Worm (Caenorhabditis elegans): ENCODE measurements around the gene mbl-1.

The mbl-1 gene

DNA sequence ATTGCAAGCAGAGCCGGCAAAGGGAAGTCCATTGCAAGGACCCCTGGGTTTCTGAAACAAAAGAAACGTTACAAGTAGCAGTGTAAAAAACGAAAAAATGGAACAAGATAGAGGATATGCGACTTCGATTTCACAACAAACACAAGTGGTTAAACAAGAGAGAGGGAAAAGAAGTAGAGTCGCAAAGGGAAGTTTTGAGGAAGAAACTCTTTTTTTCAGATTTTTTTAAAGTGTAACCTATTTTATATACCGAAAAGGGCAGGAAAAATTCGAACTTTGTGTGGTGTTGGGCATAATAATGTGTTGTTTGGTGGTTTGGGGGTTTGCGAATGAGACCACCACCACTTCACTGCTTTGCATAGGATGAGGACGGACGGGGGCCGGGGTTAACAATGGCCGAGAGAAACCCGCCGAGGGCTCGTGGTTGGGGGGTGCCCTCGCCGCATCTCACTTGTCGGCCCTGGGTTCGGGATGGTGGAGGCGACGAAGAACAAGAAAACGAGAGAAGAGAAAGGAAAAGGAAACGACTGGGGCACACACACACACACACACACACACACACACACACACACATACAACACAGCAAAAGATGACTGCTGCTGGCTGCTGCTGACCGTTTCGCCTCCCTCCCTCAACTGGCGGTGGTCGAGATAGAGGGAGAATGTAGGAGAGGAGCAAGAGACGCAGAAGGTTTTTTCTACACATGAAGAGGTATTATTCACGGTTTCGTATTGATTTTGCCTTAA lies 51.9 kb downstream of the mbl-1 start, which contains the start of gene ptrn-1 (continued):
- TF ChIP-seq ztf-11 (tag; optimal IDR thresholded peaks at IDR 0.05) (peak in 1 of 2 experiments; percentile 17), snpc-4 (tag; optimal IDR thresholded peaks at IDR 0.05) (peak; percentile 35), mab-9 (GFP tag; IDR thresholded peaks at IDR 0.05) (no peak), lin-39 (tag; optimal IDR thresholded peaks at IDR 0.05) (no peak), dsc-1 (tag; optimal IDR thresholded peaks at IDR 0.05) (peak; percentile 31), lsy-2 (tag; optimal IDR thresholded peaks at IDR 0.05) (peak; percentile 49 to 70), fkh-4 (tag; optimal IDR thresholded peaks at IDR 0.05; ENCODE audit: borderline replicate concordance) (no peak), irx-1 (tag; optimal IDR thresholded peaks at IDR 0.05) (peak; percentile 22), nhr-76 (tag; optimal IDR thresholded peaks at IDR 0.05) (no peak), sup-37 (GFP tag; optimal IDR thresholded peaks at IDR 0.05) (no peak), alr-1 (tag; optimal IDR thresholded peaks at IDR 0.05; ENCODE audit: borderline replicate concordance) (no peak), pag-3 (tag; optimal IDR thresholded peaks at IDR 0.05; ENCODE audit: borderline replicate concordance, insufficient read depth) (peak; percentile 9), hlh-4 (tag; optimal IDR thresholded peaks at IDR 0.05) (no peak), efl-3 (GFP tag; optimal IDR thresholded peaks at IDR 0.05) (no peak), aly-2 (tag; optimal IDR thresholded peaks at IDR 0.05) (no peak), vab-15 (tag; optimal IDR thresholded peaks at IDR 0.05) (no peak), unc-62 (GFP tag; optimal IDR thresholded peaks at IDR 0.05) (no peak), sox-4 (tag; optimal IDR thresholded peaks at IDR 0.05) (no peak), F16B12.6 (tag; optimal IDR thresholded peaks at IDR 0.05) (no peak), ama-1 (optimal IDR thresholded peaks at IDR 0.05) (no peak), skn-1 (tag; optimal IDR thresholded peaks at IDR 0.05) (peak; percentile 33), pqm-1 (tag; optimal IDR thresholded peaks at IDR 0.05) (no peak), lin-35 (GFP tag; optimal IDR thresholded peaks at IDR 0.05) (peak; percentile 47 to 58), lin-13 (GFP tag; optimal IDR thresholded peaks at IDR 0.05) (peak; percentile 54), nhr-47 (tag; optimal IDR thresholded peaks at IDR 0.05) (peak; percentile 56), nhr-28 (tag; optimal IDR thresholded peaks at IDR 0.05) (no peak), mef-2 (tag; optimal IDR thresholded peaks at IDR 0.05) (peak; percentile 28), ceh-88 (GFP tag; IDR thresholded peaks at IDR 0.05) (no peak), unc-130 (tag; optimal IDR thresholded peaks at IDR 0.05) (peak; percentile 56), tbx-2 (tag; optimal IDR thresholded peaks at IDR 0.05) (peak; percentile 52), Y116A8C.19 (tag; optimal IDR thresholded peaks at IDR 0.05; ENCODE audit: borderline replicate concordance) (no peak), egl-13 (tag; optimal IDR thresholded peaks at IDR 0.05) (peak; percentile 20), ceh-82 (tag; optimal IDR thresholded peaks at IDR 0.05) (peak; percentile 22 to 62 (median 47))

DNA sequence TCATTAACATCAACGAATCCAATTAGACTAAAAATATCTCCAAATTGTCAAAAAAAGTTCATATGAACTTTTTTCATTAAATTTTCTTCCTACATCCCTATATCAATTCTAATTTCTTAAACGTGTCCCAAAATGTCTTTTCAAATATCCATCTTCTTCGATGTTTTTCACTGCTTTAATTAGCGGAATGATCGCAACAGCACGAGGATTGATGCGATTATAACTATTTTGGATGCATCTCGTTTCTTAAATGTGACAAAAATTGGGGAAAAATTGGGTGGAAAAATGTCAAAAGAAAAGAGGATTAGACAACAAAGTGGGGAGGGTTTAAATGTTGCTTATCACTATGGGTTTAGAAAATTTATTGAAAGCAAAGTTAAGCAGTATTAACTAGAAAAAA lies 55.8 kb downstream of the mbl-1 start:
- TF ChIP-seq hlh-4 (tag; optimal IDR thresholded peaks at IDR 0.05) (no peak), nhr-11 (tag; optimal IDR thresholded peaks at IDR 0.05) (no peak), blmp-1 (tag; optimal IDR thresholded peaks at IDR 0.05) (peak; percentile 42), sup-37 (GFP tag; optimal IDR thresholded peaks at IDR 0.05) (no peak), nhr-85 (tag) (peak; percentile 63), nhr-77 (tag; optimal IDR thresholded peaks at IDR 0.05) (no peak), unc-98 (GFP tag; IDR thresholded peaks at IDR 0.05) (no peak), efl-3 (GFP tag; optimal IDR thresholded peaks at IDR 0.05) (no peak), fkh-8 (tag; optimal IDR thresholded peaks at IDR 0.05) (no peak), mef-2 (tag; optimal IDR thresholded peaks at IDR 0.05) (no peak), F16B12.6 (tag; optimal IDR thresholded peaks at IDR 0.05) (no peak), lin-14 (GFP tag; optimal IDR thresholded peaks at IDR 0.05) (peak; percentile 58), skn-1 (tag; optimal IDR thresholded peaks at IDR 0.05) (no peak), unc-30 (tag; optimal IDR thresholded peaks at IDR 0.05) (no peak), snu-23 (GFP tag; optimal IDR thresholded peaks at IDR 0.05) (no peak), pqm-1 (tag; optimal IDR thresholded peaks at IDR 0.05) (no peak), unc-62 (GFP tag; optimal IDR thresholded peaks at IDR 0.05) (no peak), tbx-2 (tag; optimal IDR thresholded peaks at IDR 0.05) (peak; percentile 4), sox-4 (tag; optimal IDR thresholded peaks at IDR 0.05) (no peak), fos-1 (tag; optimal IDR thresholded peaks at IDR 0.05) (no peak), elt-3 (tag; optimal IDR thresholded peaks at IDR 0.05) (peak in 1 of 6 experiments; percentile 1)
